Worm (Caenorhabditis elegans) whole organism, L3 larva: ENCODE measurements around the gene rga-4.

Experiments
- ZK546.5 ChIP-seq: sonication (generic microtip); optimal IDR thresholded peaks from 2 replicates; lab custom pipeline; 2017; ENCODE audit warnings: missing biosample characterization, missing genetic modification characterization
- aly-2 ChIP-seq: fragments of 150-350 bp; optimal IDR thresholded peaks from 2 replicates; lab custom pipeline; 2014; ENCODE audit warnings: missing biosample characterization, missing genetic modification characterization
- ama-1 ChIP-seq: fragments of 150-350 bp; optimal IDR thresholded peaks from 2 replicates; lab custom pipeline; 2018
- ceh-28 ChIP-seq: fragments of 150-350 bp; optimal IDR thresholded peaks from 2 replicates; lab custom pipeline; 2014; ENCODE audit warnings: missing biosample characterization, missing genetic modification reagents, missing genetic modification characterization
- ceh-9 ChIP-seq: sonication (generic microtip); optimal IDR thresholded peaks from 2 replicates; lab custom pipeline; 2018; ENCODE audit warnings: missing biosample characterization, missing genetic modification characterization
- daf-12 ChIP-seq: fragments of 150-350 bp; optimal IDR thresholded peaks from 2 replicates; lab custom pipeline; 2014; ENCODE audit warnings: missing biosample characterization, missing genetic modification reagents, missing genetic modification characterization
- egl-27 ChIP-seq: sonication (generic microtip); optimal IDR thresholded peaks from 4 replicates; lab custom pipeline; 2017; ENCODE audit warnings: missing biosample characterization, missing genetic modification reagents, missing genetic modification characterization
- egl-5 ChIP-seq: fragments of 150-350 bp; optimal IDR thresholded peaks from 2 replicates; lab custom pipeline; 2017; ENCODE audit warnings: missing biosample characterization, missing genetic modification reagents, missing genetic modification characterization, inconsistent platforms
- elt-2 ChIP-seq: sonication (generic microtip); optimal IDR thresholded peaks from 2 replicates; lab custom pipeline; 2016; ENCODE audit warnings: missing genetic modification reagents, mild to moderate bottlenecking, missing genetic modification characterization, missing compliant biosample characterization
- elt-3 ChIP-seq, 3 experiments: fragments of 150-350 bp in 1 of 3; sonication (generic microtip) in 2 of 3; optimal IDR thresholded peaks; 2 replicates in 2 of 3; 4 replicates in 1 of 3; lab custom pipeline; 2014 to 2017; ENCODE audit warnings: missing biosample characterization in 3 of 3, missing genetic modification characterization in 3 of 3
- fkh-10 ChIP-seq: sonication (generic microtip); optimal IDR thresholded peaks from 2 replicates; lab custom pipeline; 2017; ENCODE audit warnings: missing biosample characterization, missing genetic modification reagents, missing genetic modification characterization
- fkh-2 ChIP-seq: fragments of 150-350 bp; optimal IDR thresholded peaks from 2 replicates; lab custom pipeline; 2014; ENCODE audit warnings: missing biosample characterization, missing genetic modification reagents, missing genetic modification characterization
- fos-1 ChIP-seq: fragments of 150-350 bp; optimal IDR thresholded peaks from 2 replicates; lab custom pipeline; 2014; ENCODE audit warnings: missing biosample characterization, missing genetic modification characterization
- hmg-11 ChIP-seq: sonication (generic microtip); optimal IDR thresholded peaks from 2 replicates; lab custom pipeline; 2016; ENCODE audit warnings: missing genetic modification characterization, missing compliant biosample characterization
- jun-1 ChIP-seq: fragments of 150-350 bp; optimal IDR thresholded peaks from 2 replicates; lab custom pipeline; 2014; ENCODE audit warnings: missing biosample characterization, missing genetic modification reagents, missing genetic modification characterization
- lin-39 ChIP-seq: fragments of 150-350 bp; optimal IDR thresholded peaks from 2 replicates; lab custom pipeline; 2018; ENCODE audit warnings: missing biosample characterization, missing genetic modification reagents, missing genetic modification characterization
- mdl-1 ChIP-seq: fragments of 150-350 bp; optimal IDR thresholded peaks from 2 replicates; lab custom pipeline; 2014; ENCODE audit warnings: missing biosample characterization, missing genetic modification characterization
- mml-1 ChIP-seq: fragments of 150-350 bp; sonication (generic microtip); optimal IDR thresholded peaks from 3 replicates; lab custom pipeline; 2014; ENCODE audit warnings: missing biosample characterization, missing genetic modification characterization
- nfya-1 ChIP-seq: sonication (generic microtip); optimal IDR thresholded peaks from 2 replicates; lab custom pipeline; 2017; ENCODE audit warnings: missing genetic modification characterization, mild to moderate bottlenecking, missing compliant biosample characterization, antibody characterized with exemption, moderate library complexity; ENCODE audit not compliant: insufficient read depth
- nhr-11 ChIP-seq: fragments of 150-350 bp; optimal IDR thresholded peaks from 2 replicates; lab custom pipeline; 2014; ENCODE audit warnings: missing biosample characterization, missing genetic modification characterization
- nhr-12 ChIP-seq: fragments of 150-350 bp; optimal IDR thresholded peaks from 2 replicates; lab custom pipeline; 2014; ENCODE audit warnings: missing biosample characterization, missing genetic modification characterization
- nhr-23 ChIP-seq: fragments of 150-350 bp; optimal IDR thresholded peaks from 2 replicates; lab custom pipeline; 2014; ENCODE audit warnings: missing biosample characterization, missing genetic modification reagents, missing genetic modification characterization
- nhr-25 ChIP-seq: sonication (generic microtip); optimal IDR thresholded peaks from 2 replicates; lab custom pipeline; 2017; ENCODE audit warnings: missing biosample characterization, missing genetic modification characterization
- nhr-67 ChIP-seq: fragments of 150-350 bp; optimal IDR thresholded peaks from 2 replicates; lab custom pipeline; 2014; ENCODE audit warnings: missing biosample characterization, missing genetic modification characterization
- nhr-76 ChIP-seq: fragments of 150-350 bp; sonication (generic microtip); optimal IDR thresholded peaks from 5 replicates; lab custom pipeline; 2014; ENCODE audit warnings: missing biosample characterization, missing genetic modification characterization
- nhr-77 ChIP-seq: fragments of 150-350 bp; optimal IDR thresholded peaks from 2 replicates; lab custom pipeline; 2014; ENCODE audit warnings: missing biosample characterization, missing genetic modification characterization
- pha-4 ChIP-seq: fragments of 150-350 bp; optimal IDR thresholded peaks from 2 replicates; lab custom pipeline; 2014; ENCODE audit warnings: missing biosample characterization, missing genetic modification reagents, missing genetic modification characterization
- pqm-1 ChIP-seq: fragments of 150-350 bp; optimal IDR thresholded peaks from 2 replicates; lab custom pipeline; 2017; ENCODE audit warnings: missing biosample characterization, missing genetic modification characterization, inconsistent platforms
- sea-2 ChIP-seq: fragments of 150-350 bp; sonication (generic microtip); optimal IDR thresholded peaks from 4 replicates; lab custom pipeline; 2014; ENCODE audit warnings: missing biosample characterization, missing genetic modification reagents, missing genetic modification characterization
- skn-1 ChIP-seq: fragments of 150-350 bp; optimal IDR thresholded peaks from 2 replicates; lab custom pipeline; 2014; ENCODE audit warnings: missing biosample characterization, missing genetic modification characterization
- snpc-4 ChIP-seq: fragments of 150-350 bp; optimal IDR thresholded peaks from 2 replicates; lab custom pipeline; 2014; ENCODE audit warnings: missing biosample characterization, missing genetic modification characterization
- unc-39 ChIP-seq: sonication (generic microtip); optimal IDR thresholded peaks from 4 replicates; lab custom pipeline; 2017; ENCODE audit warnings: missing biosample characterization, missing genetic modification characterization
- zag-1 ChIP-seq: fragments of 150-350 bp; optimal IDR thresholded peaks from 2 replicates; lab custom pipeline; 2014; ENCODE audit warnings: missing biosample characterization, missing genetic modification characterization
- ztf-4 ChIP-seq: fragments of 150-350 bp; optimal IDR thresholded peaks from 2 replicates; lab custom pipeline; 2014; ENCODE audit warnings: missing biosample characterization, missing genetic modification characterization

The rga-4 gene

ce11 chrV:1389838-1390237 lies 6.8 kb upstream of the rga-4 start:
- TF ChIP-seq unc-39 (no peak), nhr-25 (tag; lab: Kevin White, UChicago) (no peak), elt-2 (tag; lab: Kevin White, UChicago) (peak; percentile 83), nfya-1 (tag; lab: Kevin White, UChicago) (no peak), ceh-28 (tag; lab: Kevin White, UChicago) (no peak), pqm-1 (tag; lab: Kevin White, UChicago) (peak; percentile 35), mml-1 (tag; lab: Kevin White, UChicago) (no peak), jun-1 (tag; lab: Kevin White, UChicago) (no peak), nhr-76 (tag; lab: Kevin White, UChicago) (no peak), egl-27 (tag; lab: Kevin White, UChicago) (no peak), pha-4 (tag; lab: Kevin White, UChicago) (peak; percentile 25)

DNA sequence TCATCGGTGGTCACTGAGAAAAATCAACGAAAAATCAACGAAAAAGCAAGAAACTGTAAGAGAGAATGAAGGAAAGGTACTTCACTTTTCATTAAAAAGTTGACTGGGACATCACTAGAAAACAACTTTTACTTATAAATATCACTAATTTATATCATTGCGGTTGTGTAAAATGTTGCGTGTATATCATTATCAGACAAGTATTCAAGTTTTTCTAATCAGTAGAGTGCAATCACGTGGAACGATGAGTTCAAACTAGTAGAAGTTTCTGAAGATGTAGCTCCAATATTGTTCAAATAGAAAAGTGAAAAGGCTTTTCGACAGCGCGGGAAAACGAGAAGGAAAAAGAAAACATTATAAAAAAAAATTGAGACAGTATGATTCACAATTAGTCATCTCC lies 5.2 kb upstream of the rga-4 start:
- TF ChIP-seq fkh-10 (GFP tag; lab: Kevin White, UChicago) (no peak), elt-2 (tag; lab: Kevin White, UChicago) (peak; percentile 62), ZK546.5 (no peak), pqm-1 (tag; lab: Kevin White, UChicago) (peak; percentile 51)

- no peak for TF ChIP-seq ZK546.5
- no peak for TF ChIP-seq ama-1 (lab: Kevin White, UChicago)
- TF ChIP-seq mml-1 (tag; lab: Kevin White, UChicago) = no peak
- TF ChIP-seq nhr-67 (tag; lab: Kevin White, UChicago) = no peak
- TF ChIP-seq egl-27 (tag; lab: Kevin White, UChicago) = no peak
- TF ChIP-seq lin-39 (tag; lab: Kevin White, UChicago) = no peak
- TF ChIP-seq nhr-12 (tag; lab: Kevin White, UChicago) = no peak
- TF ChIP-seq ceh-28 (tag; lab: Kevin White, UChicago) = no peak
- no peak for TF ChIP-seq nhr-77 (tag; lab: Kevin White, UChicago)
- TF ChIP-seq, all 47 proteins: peak for 0
Measured at ce11 chrV:1378010-1378409, 5.0 kb downstream of the rga-4 start.

- TF ChIP-seq skn-1 (no peak), hmg-11 (no peak), aly-2 (no peak), pqm-1 (tag; lab: Kevin White, UChicago) (no peak), daf-12 (tag; lab: Kevin White, UChicago) (no peak), fkh-10 (GFP tag; lab: Kevin White, UChicago) (no peak), ama-1 (lab: Kevin White, UChicago) (no peak), snpc-4 (tag; lab: Kevin White, UChicago) (no peak), sea-2 (GFP tag; lab: Kevin White, UChicago) (no peak), nhr-67 (tag; lab: Kevin White, UChicago) (no peak), elt-3 (tag; optimal IDR thresholded peaks at IDR 0.05; lab: Kevin White, UChicago) (no peak), unc-39 (no peak), ztf-4 (tag; lab: Kevin White, UChicago) (no peak), nhr-23 (no peak), nhr-12 (tag; lab: Kevin White, UChicago) (no peak), fkh-2 (no peak)
Measured at ce11 chrV:1375007-1375406, 8.0 kb downstream of the rga-4 start.

- no peak for TF ChIP-seq ceh-9
- TF ChIP-seq mdl-1 (tag; lab: Kevin White, UChicago) = no peak
- no peak for TF ChIP-seq egl-5 (tag; lab: Kevin White, UChicago)
- no peak for TF ChIP-seq ztf-4 (tag; lab: Kevin White, UChicago)
- TF ChIP-seq nhr-11 (tag; lab: Kevin White, UChicago) = no peak
- TF ChIP-seq egl-27 (tag; lab: Kevin White, UChicago) = no peak
- TF ChIP-seq snpc-4 (tag; lab: Kevin White, UChicago) = no peak
- TF ChIP-seq zag-1 (tag; lab: Kevin White, UChicago) = no peak
- TF ChIP-seq fos-1 = no peak
- TF ChIP-seq hmg-11 = no peak
- no peak for TF ChIP-seq sea-2 (GFP tag; lab: Kevin White, UChicago)
- no peak for TF ChIP-seq nhr-12 (tag; lab: Kevin White, UChicago)
- no peak for TF ChIP-seq aly-2
Measured at ce11 chrV:1370914-1371313, 12.1 kb downstream of the rga-4 start, which contains the start of gene snt-3. snt-3 (minus strand) TSS chrV:1371014.
